Worm (Caenorhabditis elegans) whole organism, young adult: ENCODE results near the gene T07F8.1.
A peak's percentile ranks its signal among the peaks of the same experiment; 100 is the strongest.

ENCODE experiments used
- C06A6.2 ChIP-seq: fragments of 200-800 bp; sonication (Bioruptor generic); conservative IDR thresholded peaks from 2 replicates; pipeline ENCODE4 v1.3.6; 2022; ENCODE audit warnings: missing genetic modification characterization, missing compliant biosample characterization
- D2030.7 ChIP-seq: fragments of 200-800 bp; sonication (Bioruptor generic); IDR thresholded peaks from 2 replicates; pipeline ENCODE4 v1.3.6; 2022; ENCODE audit warnings: missing genetic modification reagents, missing genetic modification characterization, missing compliant biosample characterization
- F23B12.7 ChIP-seq: sonication (generic microtip); optimal IDR thresholded peaks from 2 replicates; lab custom pipeline; 2017; ENCODE audit warnings: missing genetic modification characterization, mild to moderate bottlenecking, missing compliant biosample characterization, antibody characterized with exemption, moderate library complexity; ENCODE audit not compliant: insufficient read depth
- F49E8.2 ChIP-seq: sonication (generic microtip); optimal IDR thresholded peaks from 3 replicates; lab custom pipeline; 2017; ENCODE audit warnings: missing genetic modification characterization, mild to moderate bottlenecking, missing compliant biosample characterization, antibody characterized with exemption, moderate library complexity; ENCODE audit not compliant: insufficient read depth
- F55B11.4 ChIP-seq: sonication (generic microtip); optimal IDR thresholded peaks from 2 replicates; lab custom pipeline; 2016; ENCODE audit warnings: missing compliant biosample characterization, missing genetic modification characterization, borderline replicate concordance; ENCODE audit not compliant: insufficient read depth
- T26A5.8 ChIP-seq: sonication (generic microtip); optimal IDR thresholded peaks from 2 replicates; lab custom pipeline; 2016; ENCODE audit warnings: missing genetic modification characterization, missing compliant biosample characterization
- Y56A3A.18 ChIP-seq: fragments of 200-800 bp; sonication (Bioruptor generic); IDR thresholded peaks from 2 replicates; pipeline ENCODE4 v1.3.6; 2022; ENCODE audit warnings: missing genetic modification reagents, missing genetic modification characterization, missing compliant biosample characterization
- Y67H2A.10 ChIP-seq: fragments of 200-800 bp; sonication (Bioruptor generic); conservative IDR thresholded peaks from 2 replicates; pipeline ENCODE4 v1.3.6; 2022; ENCODE audit warnings: missing genetic modification reagents, missing genetic modification characterization, missing compliant biosample characterization
- Y79H2A.3 ChIP-seq: fragments of 200-800 bp; sonication (Bioruptor generic); conservative IDR thresholded peaks from 2 replicates; pipeline ENCODE4 v1.3.6; 2022; ENCODE audit warnings: missing genetic modification reagents, missing genetic modification characterization, missing compliant biosample characterization
- Y95B8A.8 ChIP-seq: fragments of 200-800 bp; sonication (Bioruptor generic); IDR thresholded peaks from 2 replicates; pipeline ENCODE4 v1.3.6; 2022; ENCODE audit warnings: missing genetic modification reagents, missing genetic modification characterization, missing compliant biosample characterization
- aptf-2 ChIP-seq: fragments of 200-800 bp; sonication (Bioruptor generic); conservative IDR thresholded peaks from 2 replicates; pipeline ENCODE4 v1.3.6; 2022; ENCODE audit warnings: missing genetic modification reagents, missing genetic modification characterization, missing compliant biosample characterization
- attf-6 ChIP-seq: fragments of 200-800 bp; sonication (Bioruptor generic); IDR thresholded peaks from 2 replicates; pipeline ENCODE4 v1.3.6; 2022; ENCODE audit warnings: missing genetic modification reagents, missing genetic modification characterization, missing compliant biosample characterization
- bed-2 ChIP-seq: fragments of 200-800 bp; sonication (Bioruptor generic); IDR thresholded peaks from 2 replicates; pipeline ENCODE4 v1.3.6; 2022; ENCODE audit warnings: missing genetic modification reagents, missing genetic modification characterization, missing compliant biosample characterization
- ccch-3 ChIP-seq: fragments of 200-800 bp; sonication (Bioruptor generic); optimal IDR thresholded peaks from 2 replicates; lab custom pipeline; 2018; ENCODE audit warnings: mild to moderate bottlenecking, missing genetic modification characterization, missing compliant biosample characterization
- ceh-40 ChIP-seq: fragments of 200-800 bp; sonication (Bioruptor generic); IDR thresholded peaks from 2 replicates; pipeline ENCODE4 v1.3.6; 2022; ENCODE audit warnings: missing genetic modification characterization, missing compliant biosample characterization
- ceh-79 ChIP-seq: sonication (generic microtip); optimal IDR thresholded peaks from 2 replicates; lab custom pipeline; 2017; ENCODE audit warnings: mild to moderate bottlenecking, missing genetic modification characterization, missing compliant biosample characterization
- dox-1 ChIP-seq: fragments of 200-800 bp; sonication (Bioruptor generic); IDR thresholded peaks from 2 replicates; pipeline ENCODE4 v1.3.6; 2022; ENCODE audit warnings: missing genetic modification reagents, missing genetic modification characterization, missing compliant biosample characterization
- dpl-1 ChIP-seq: fragments of 150-350 bp; optimal IDR thresholded peaks from 2 replicates; lab custom pipeline; 2014; ENCODE audit warnings: missing biosample characterization, missing genetic modification reagents, missing genetic modification characterization
- egl-44 ChIP-seq: fragments of 200-800 bp; sonication (Bioruptor generic); IDR thresholded peaks from 2 replicates; pipeline ENCODE4 v1.3.6; 2022; ENCODE audit warnings: missing genetic modification reagents, missing genetic modification characterization, missing compliant biosample characterization
- ekl-4 ChIP-seq: fragments of 200-800 bp; sonication (Bioruptor generic); IDR thresholded peaks from 2 replicates; pipeline ENCODE4 v1.3.6; 2022; ENCODE audit warnings: missing genetic modification reagents, missing genetic modification characterization, missing compliant biosample characterization
- ets-4 ChIP-seq: fragments of 200-800 bp; sonication (Bioruptor generic); optimal IDR thresholded peaks from 2 replicates; lab custom pipeline; 2018; ENCODE audit warnings: mild to moderate bottlenecking, missing genetic modification characterization, missing compliant biosample characterization
- gei-17 ChIP-seq: fragments of 200-800 bp; sonication (Bioruptor generic); optimal IDR thresholded peaks from 2 replicates; lab custom pipeline; 2018; ENCODE audit warnings: mild to moderate bottlenecking, missing genetic modification characterization, missing compliant biosample characterization
- him-1 ChIP-seq: sonication (generic microtip); optimal IDR thresholded peaks from 2 replicates; lab custom pipeline; 2016; ENCODE audit warnings: missing genotype, missing genetic modification reagents, missing genetic modification characterization, missing compliant biosample characterization
- hmg-1.2 ChIP-seq: fragments of 200-800 bp; sonication (Bioruptor generic); IDR thresholded peaks from 2 replicates; pipeline ENCODE4 v1.3.6; 2022; ENCODE audit warnings: missing genetic modification reagents, missing genetic modification characterization, missing compliant biosample characterization
- let-526 ChIP-seq: fragments of 200-800 bp; sonication (Bioruptor generic); IDR thresholded peaks from 2 replicates; pipeline ENCODE4 v1.3.6; 2022; ENCODE audit warnings: missing genetic modification reagents, missing genetic modification characterization, missing compliant biosample characterization
- let-607 ChIP-seq, 2 experiments: fragments of 200-800 bp in 1 of 2; sonication (Bioruptor generic) in 1 of 2; sonication (generic microtip) in 1 of 2; optimal IDR thresholded peaks; 2 replicates each; lab custom pipeline; 2016 to 2018; ENCODE audit warnings: mild to moderate bottlenecking in 2 of 2, missing compliant biosample characterization in 2 of 2, missing genetic modification characterization in 2 of 2, moderate library complexity in 2 of 2, missing genotype in 1 of 2
- lin-35 ChIP-seq, 3 experiments: fragments of 150-350 bp in 2 of 3; sonication (generic microtip) in 1 of 3; optimal IDR thresholded peaks; 2 replicates each; lab custom pipeline; 2014 to 2018; ENCODE audit warnings: missing biosample characterization in 3 of 3, missing genetic modification characterization in 3 of 3, missing genetic modification reagents in 3 of 3
- lsy-27 ChIP-seq: sonication (generic microtip); optimal IDR thresholded peaks from 2 replicates; lab custom pipeline; 2017; ENCODE audit warnings: missing genetic modification characterization, mild to moderate bottlenecking, missing compliant biosample characterization, antibody characterized with exemption, missing genotype, borderline replicate concordance; ENCODE audit not compliant: insufficient read depth
- madf-8 ChIP-seq: fragments of 200-800 bp; sonication (Bioruptor generic); conservative IDR thresholded peaks from 2 replicates; pipeline ENCODE4 v1.3.6; 2022; ENCODE audit warnings: missing genetic modification reagents, missing genetic modification characterization, missing compliant biosample characterization
- nfya-2 ChIP-seq: fragments of 200-800 bp; sonication (Bioruptor generic); IDR thresholded peaks from 2 replicates; pipeline ENCODE4 v1.3.6; 2022; ENCODE audit warnings: missing genetic modification reagents, missing genetic modification characterization, missing compliant biosample characterization
- nhr-179 ChIP-seq: sonication (generic microtip); optimal IDR thresholded peaks from 2 replicates; lab custom pipeline; 2016; ENCODE audit warnings: mild to moderate bottlenecking, missing genetic modification characterization, missing compliant biosample characterization
- nhr-80 ChIP-seq: sonication (generic microtip); optimal IDR thresholded peaks from 2 replicates; lab custom pipeline; 2016; ENCODE audit warnings: missing genetic modification characterization, missing compliant biosample characterization
- rpc-1 ChIP-seq, 2 experiments: fragments of 150-350 bp in 1 of 2; sonication (generic microtip) in 1 of 2; optimal IDR thresholded peaks; 2 replicates each; lab custom pipeline; 2014 to 2018; ENCODE audit warnings: missing biosample characterization in 1 of 2, missing genetic modification characterization in 1 of 2, missing genetic modification reagents in 1 of 2, missing genotype in 1 of 2
- sdz-38 ChIP-seq: sonication (generic microtip); optimal IDR thresholded peaks from 2 replicates; lab custom pipeline; 2016; ENCODE audit warnings: missing genotype, missing genetic modification characterization, missing compliant biosample characterization
- snpc-1.1 ChIP-seq: sonication (generic microtip); optimal IDR thresholded peaks from 2 replicates; lab custom pipeline; 2017; ENCODE audit warnings: missing genetic modification characterization, mild to moderate bottlenecking, missing compliant biosample characterization, antibody characterized with exemption, moderate library complexity, missing genotype, missing genetic modification reagents; ENCODE audit not compliant: insufficient read depth
- somi-1 ChIP-seq: fragments of 200-800 bp; sonication (Bioruptor generic); optimal IDR thresholded peaks from 2 replicates; lab custom pipeline; 2018; ENCODE audit warnings: mild to moderate bottlenecking, missing genetic modification characterization, missing compliant biosample characterization
- unc-62 ChIP-seq: fragments of 150-350 bp; optimal IDR thresholded peaks from 2 replicates; lab custom pipeline; 2014; ENCODE audit warnings: missing biosample characterization, missing genetic modification reagents, missing genetic modification characterization
- xnd-1 ChIP-seq: sonication (generic microtip); optimal IDR thresholded peaks from 2 replicates; lab custom pipeline; 2016; ENCODE audit warnings: missing genotype, missing genetic modification reagents, missing genetic modification characterization, missing compliant biosample characterization
- ztf-18 ChIP-seq: sonication (generic microtip); optimal IDR thresholded peaks from 2 replicates; lab custom pipeline; 2016; ENCODE audit warnings: missing genotype, mild to moderate bottlenecking, missing genetic modification characterization, missing compliant biosample characterization
- ztf-6 ChIP-seq: fragments of 200-800 bp; sonication (Bioruptor generic); IDR thresholded peaks from 2 replicates; pipeline ENCODE4 v1.3.6; 2022; ENCODE audit warnings: missing genetic modification reagents, missing genetic modification characterization, missing compliant biosample characterization

T07F8.1 gene

ce11 chrII:7131871-7132693 is 16.1 kb upstream of the T07F8.1 start, which contains the start of the genes T07F8.4 and gld-3 (continued):
- TF ChIP-seq Y95B8A.8 (GFP tag; lab: Robert Waterston, UW) (0 out of 2 replicates have a peak, but pooled peaks have one; percentile 37), xnd-1 (tag; lab: Kevin White, UChicago) (peak; percentile 85), F55B11.4 (tag; lab: Kevin White, UChicago) (no peak), attf-6 (GFP tag; lab: Robert Waterston, UW) (no peak), sdz-38 (tag; lab: Kevin White, UChicago) (no peak), Y67H2A.10 (GFP tag; lab: Robert Waterston, UW) (no peak)

ce11 chrII:7139064-7139463 is 9.1 kb upstream of the T07F8.1 start:
- TF ChIP-seq T26A5.8 (tag; lab: Kevin White, UChicago): no peak
- no peak for TF ChIP-seq sdz-38 (tag; lab: Kevin White, UChicago)
- no peak for TF ChIP-seq ccch-3 (GFP tag; lab: Kevin White, UChicago)
- peak; percentile 28 for TF ChIP-seq nhr-80 (tag; lab: Kevin White, UChicago)
- TF ChIP-seq, all 124 proteins: peak for 1

- TF ChIP-seq let-607 (tag; optimal IDR thresholded peaks at IDR 0.05; lab: Kevin White, UChicago) (no peak), let-526 (GFP tag; lab: Robert Waterston, UW) (no peak), somi-1 (GFP tag; lab: Kevin White, UChicago) (no peak), Y56A3A.18 (GFP tag; lab: Robert Waterston, UW) (no peak), egl-44 (no peak), nfya-2 (no peak), C06A6.2 (GFP tag; lab: Robert Waterston, UW) (no peak), nhr-80 (tag; lab: Kevin White, UChicago) (no peak), gei-17 (GFP tag; lab: Kevin White, UChicago) (no peak), ceh-79 (tag; lab: Kevin White, UChicago) (no peak), ztf-6 (GFP tag; lab: Robert Waterston, UW) (no peak), bed-2 (GFP tag; lab: Robert Waterston, UW) (no peak), nhr-179 (tag; lab: Kevin White, UChicago) (no peak), ekl-4 (GFP tag; lab: Robert Waterston, UW) (no peak), ceh-40 (GFP tag; lab: Robert Waterston, UW) (no peak)
Observed at ce11 chrII:7144307-7144706, 3.9 kb upstream of the T07F8.1 start, which contains the start of gene npr-31. Gene npr-31 (plus strand): TSS chrII:7144607.

DNA sequence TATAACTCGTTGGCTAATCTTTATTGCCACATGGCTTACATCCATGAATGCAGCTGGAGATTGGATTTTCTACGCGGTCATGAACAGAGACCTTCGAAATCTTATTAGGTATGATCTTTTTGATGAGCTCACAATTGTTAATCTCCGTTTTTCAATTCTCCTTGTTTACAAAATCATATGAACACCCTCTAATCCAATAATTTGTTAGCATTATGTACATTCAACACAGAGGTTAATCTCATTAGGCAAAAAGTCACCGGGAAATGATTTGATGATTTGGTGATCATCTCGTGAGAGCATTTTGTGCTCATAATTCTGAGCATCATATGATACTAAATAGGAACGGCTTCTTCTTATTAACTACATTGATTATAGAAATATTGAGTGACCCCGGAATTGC is 2.0 kb upstream of the T07F8.1 start:
- no peak for TF ChIP-seq unc-62 (GFP tag; lab: Kevin White, UChicago)
- TF ChIP-seq dox-1 (GFP tag; lab: Robert Waterston, UW): no peak
- TF ChIP-seq dpl-1: no peak
- no peak for TF ChIP-seq lsy-27
- TF ChIP-seq F23B12.7: no peak
- TF ChIP-seq ets-4: no peak
- no peak for TF ChIP-seq rpc-1 (optimal IDR thresholded peaks at IDR 0.05; lab: Kevin White, UChicago)
- no peak for TF ChIP-seq rpc-1 (tag; optimal IDR thresholded peaks at IDR 0.05; lab: Kevin White, UChicago)

- TF ChIP-seq him-1 (tag; lab: Kevin White, UChicago) (peak; percentile 75), madf-8 (peak; percentile 70), snpc-1.1 (tag; lab: Kevin White, UChicago) (peak; percentile 65), hmg-1.2 (GFP tag; lab: Robert Waterston, UW) (peak; percentile 53; the same call in 1 of the 2 replicates), ztf-18 (tag; lab: Kevin White, UChicago) (peak; percentile 91), D2030.7 (GFP tag; lab: Robert Waterston, UW) (peak; percentile 60), F49E8.2 (tag; lab: Kevin White, UChicago) (peak; percentile 70), lin-35 (GFP tag; optimal IDR thresholded peaks at IDR 0.05; lab: Kevin White, UChicago) (peak in 1 of 3 experiments; percentile 76), Y79H2A.3 (no peak), aptf-2 (no peak)
Observed at ce11 chrII:7147550-7147949, 649 bp upstream of the T07F8.1 start.
